Worm (Caenorhabditis elegans) whole organism, early embryonic: ENCODE measurements around the gene srbc-17.

Experiments used
- B0310.2 ChIP-seq: sonication (generic microtip); optimal IDR thresholded peaks from 2 replicates; lab custom pipeline; 2016; ENCODE audit warnings: mild to moderate bottlenecking, missing genetic modification characterization, missing compliant biosample characterization
- F13C5.2 ChIP-seq: sonication (generic microtip); optimal IDR thresholded peaks from 2 replicates; lab custom pipeline; 2017; ENCODE audit warnings: mild to moderate bottlenecking, missing genetic modification characterization, inconsistent platforms, missing compliant biosample characterization
- aly-1 ChIP-seq: sonication (generic microtip); optimal IDR thresholded peaks from 2 replicates; lab custom pipeline; 2016; ENCODE audit warnings: missing genetic modification characterization, missing compliant biosample characterization
- ama-1 ChIP-seq: fragments of 150-350 bp; optimal IDR thresholded peaks from 2 replicates; lab custom pipeline; 2014
- ceh-13 ChIP-seq: fragments of 200-800 bp; sonication (Bioruptor generic); optimal IDR thresholded peaks from 2 replicates; lab custom pipeline; 2018; ENCODE audit warnings: mild to moderate bottlenecking, missing genetic modification characterization, missing compliant biosample characterization
- ceh-36 ChIP-seq: sonication (generic microtip); optimal IDR thresholded peaks from 2 replicates; lab custom pipeline; 2016; ENCODE audit warnings: missing genetic modification characterization, inconsistent platforms, missing compliant biosample characterization
- ets-7 ChIP-seq: sonication (generic microtip); optimal IDR thresholded peaks from 2 replicates; lab custom pipeline; 2016; ENCODE audit warnings: missing genotype, missing genetic modification characterization, missing compliant biosample characterization
- flt-1 ChIP-seq: fragments of 200-800 bp; sonication (Bioruptor generic); IDR thresholded peaks from 2 replicates; pipeline ENCODE4 v1.3.6; 2022; ENCODE audit warnings: missing genetic modification characterization, missing compliant biosample characterization
- hmbx-1 ChIP-seq: sonication (generic microtip); optimal IDR thresholded peaks from 2 replicates; lab custom pipeline; 2016; ENCODE audit warnings: mild to moderate bottlenecking, missing genetic modification characterization, missing compliant biosample characterization
- hmg-4 ChIP-seq: fragments of 200-800 bp; sonication (Bioruptor generic); optimal IDR thresholded peaks from 2 replicates; lab custom pipeline; 2018; ENCODE audit warnings: mild to moderate bottlenecking, missing genetic modification characterization, missing compliant biosample characterization
- hnd-1 ChIP-seq: sonication (generic microtip); optimal IDR thresholded peaks from 2 replicates; lab custom pipeline; 2016; ENCODE audit warnings: missing genetic modification characterization, missing compliant biosample characterization
- pes-1 ChIP-seq: fragments of 200-800 bp; sonication (Bioruptor generic); IDR thresholded peaks from 2 replicates; pipeline ENCODE4 v1.3.6; 2022; ENCODE audit warnings: missing genetic modification reagents, missing genetic modification characterization, missing compliant biosample characterization
- scrt-1 ChIP-seq: fragments of 200-800 bp; sonication (Bioruptor generic); IDR thresholded peaks from 2 replicates; pipeline ENCODE4 v1.3.6; 2022; ENCODE audit warnings: missing genetic modification characterization, missing compliant biosample characterization
- sea-1 ChIP-seq: fragments of 200-800 bp; sonication (Bioruptor generic); conservative IDR thresholded peaks from 2 replicates; pipeline ENCODE4 v1.3.6; 2022; ENCODE audit warnings: missing genetic modification characterization, missing compliant biosample characterization
- tbx-11 ChIP-seq: fragments of 200-800 bp; sonication (Bioruptor generic); IDR thresholded peaks from 2 replicates; pipeline ENCODE4 v1.3.6; 2022; ENCODE audit warnings: missing genetic modification characterization, missing compliant biosample characterization
- tbx-37 ChIP-seq: fragments of 200-800 bp; sonication (Bioruptor generic); conservative IDR thresholded peaks from 2 replicates; pipeline ENCODE4 v1.3.6; 2022; ENCODE audit warnings: missing genetic modification reagents, missing genetic modification characterization, missing compliant biosample characterization
- tra-4 ChIP-seq: sonication (generic microtip); optimal IDR thresholded peaks from 2 replicates; lab custom pipeline; 2017; ENCODE audit warnings: missing genetic modification characterization, missing compliant biosample characterization

The srbc-17 gene

DNA sequence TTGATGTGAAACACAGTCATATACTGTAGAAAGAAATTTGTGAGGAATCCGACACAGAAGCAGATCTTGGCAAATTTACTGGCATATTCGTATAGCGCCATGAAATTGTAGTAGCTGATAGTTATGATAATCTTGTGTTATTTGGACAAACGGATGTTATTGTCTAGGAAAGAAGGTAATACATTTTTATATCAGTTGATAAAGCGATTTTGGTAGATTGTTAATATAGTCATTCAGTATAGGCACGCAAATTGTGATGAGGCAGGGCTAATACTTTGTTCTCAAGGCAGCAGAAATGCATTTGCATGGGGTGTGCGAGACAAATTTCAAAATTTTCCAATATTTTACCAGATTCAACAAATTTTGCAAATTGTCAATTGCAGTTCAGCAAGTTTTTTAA lies 31.5 kb upstream of the srbc-17 start, which contains the start of gene str-52:
Gene str-52, minus strand, starts transcription at position 101 of the 400 bp plus-strand sequence.
- TF ChIP-seq flt-1 (GFP tag; lab: Robert Waterston, UW), result no peak
- no peak for TF ChIP-seq hmg-4 (GFP tag; lab: Kevin White, UChicago)
- no peak for TF ChIP-seq ama-1 (lab: Kevin White, UChicago)
- TF ChIP-seq hnd-1 (tag; lab: Kevin White, UChicago), result no peak
- no peak for TF ChIP-seq scrt-1 (GFP tag; lab: Robert Waterston, UW)

DNA sequence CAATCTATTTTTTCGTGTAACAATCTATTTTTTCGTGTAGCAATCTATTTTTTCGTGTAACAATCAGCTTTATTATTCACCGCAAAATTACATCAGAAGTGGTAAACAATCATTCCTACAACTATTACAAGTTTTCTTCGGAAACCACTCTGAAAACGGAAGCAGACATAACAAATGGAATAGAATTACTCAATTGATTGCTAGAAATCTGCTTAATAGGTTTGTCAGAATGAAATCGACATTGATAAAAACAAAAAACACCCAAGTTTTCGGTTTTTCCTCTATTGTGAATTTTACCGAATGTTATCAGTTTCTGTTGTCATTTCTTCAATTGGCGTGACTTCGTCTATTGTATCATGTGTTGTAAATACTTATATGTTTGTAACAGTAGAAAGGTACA lies 30.7 kb upstream of the srbc-17 start, which contains the start of gene srbc-20:
Gene srbc-20, plus strand, starts transcription at position 301 of the 400 bp plus-strand sequence.
- TF ChIP-seq B0310.2 (tag; lab: Kevin White, UChicago), result no peak
- TF ChIP-seq aly-1 (tag; lab: Kevin White, UChicago), result no peak
- no peak for TF ChIP-seq ceh-13
- no peak for TF ChIP-seq hnd-1 (tag; lab: Kevin White, UChicago)
- TF ChIP-seq F13C5.2 (tag; lab: Kevin White, UChicago), result no peak
- TF ChIP-seq ceh-36 (tag; lab: Kevin White, UChicago), result no peak
- TF ChIP-seq scrt-1 (GFP tag; lab: Robert Waterston, UW), result no peak
- TF ChIP-seq ets-7 (tag; lab: Kevin White, UChicago), result no peak
- no peak for TF ChIP-seq sea-1 (GFP tag; lab: Robert Waterston, UW)
- TF ChIP-seq flt-1 (GFP tag; lab: Robert Waterston, UW), result no peak

DNA sequence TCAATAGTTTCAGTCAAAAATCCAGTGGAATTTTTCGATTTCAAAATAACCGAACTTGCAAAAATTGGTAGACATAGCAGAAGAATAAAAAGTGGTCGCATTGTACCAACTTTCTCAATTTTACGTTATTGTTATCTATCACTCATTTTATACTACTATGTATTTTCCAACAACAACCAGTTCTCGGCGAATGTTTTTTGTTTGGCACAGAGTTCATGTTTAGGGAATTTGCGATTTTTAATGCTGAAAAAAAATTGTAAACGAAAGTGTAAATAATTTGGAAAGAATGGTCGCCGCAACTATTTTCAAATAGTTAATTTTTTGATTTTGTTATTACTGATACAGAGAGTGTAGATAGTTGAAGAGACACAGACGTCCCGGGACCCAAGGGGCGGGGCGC lies 28.1 kb upstream of the srbc-17 start, which contains the start of gene C45H4.21:
Gene C45H4.21, minus strand, starts transcription at position 101 of the 400 bp plus-strand sequence.
- TF ChIP-seq ceh-36 (tag; lab: Kevin White, UChicago) (no peak), F13C5.2 (tag; lab: Kevin White, UChicago) (no peak), aly-1 (tag; lab: Kevin White, UChicago) (no peak), ets-7 (tag; lab: Kevin White, UChicago) (no peak), tbx-37 (GFP tag; lab: Robert Waterston, UW) (no peak), ceh-13 (no peak), hmbx-1 (tag; lab: Kevin White, UChicago) (no peak), tra-4 (tag; lab: Kevin White, UChicago) (no peak), hmg-4 (GFP tag; lab: Kevin White, UChicago) (no peak), hnd-1 (tag; lab: Kevin White, UChicago) (no peak), pes-1 (GFP tag; lab: Robert Waterston, UW) (no peak), sea-1 (GFP tag; lab: Robert Waterston, UW) (no peak), flt-1 (GFP tag; lab: Robert Waterston, UW) (no peak), tbx-11 (GFP tag; lab: Robert Waterston, UW) (no peak), ama-1 (lab: Kevin White, UChicago) (no peak), scrt-1 (GFP tag; lab: Robert Waterston, UW) (no peak)

DNA sequence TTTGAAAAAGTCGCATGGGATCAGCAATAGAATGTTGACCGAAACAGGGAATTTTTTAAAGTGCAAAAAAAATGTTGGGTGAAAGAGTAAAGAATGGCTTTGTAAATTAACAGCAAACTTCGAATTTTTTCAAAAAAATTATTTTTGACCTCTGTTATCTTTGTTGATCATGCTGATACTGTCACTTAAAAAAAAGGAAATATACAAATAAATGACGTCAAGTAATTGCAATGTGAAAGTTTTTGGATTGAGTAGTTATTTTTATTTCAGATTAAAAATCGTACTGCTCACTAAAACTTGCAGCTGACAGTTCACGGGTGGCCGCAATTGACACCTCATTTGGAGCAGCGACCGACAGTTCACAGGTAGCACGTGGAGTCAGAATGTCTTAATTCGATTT lies 26.6 kb upstream of the srbc-17 start, which contains the start of gene C45H4.13:
Gene C45H4.13, minus strand, starts transcription at position 101 of the 400 bp plus-strand sequence.
- no peak for TF ChIP-seq ceh-13
- no peak for TF ChIP-seq F13C5.2 (tag; lab: Kevin White, UChicago)
- no peak for TF ChIP-seq tbx-11 (GFP tag; lab: Robert Waterston, UW)
- TF ChIP-seq tra-4 (tag; lab: Kevin White, UChicago), result no peak
- TF ChIP-seq sea-1 (GFP tag; lab: Robert Waterston, UW), result no peak
- no peak for TF ChIP-seq tbx-37 (GFP tag; lab: Robert Waterston, UW)
- TF ChIP-seq ets-7 (tag; lab: Kevin White, UChicago), result no peak
- no peak for TF ChIP-seq hnd-1 (tag; lab: Kevin White, UChicago)
- TF ChIP-seq B0310.2 (tag; lab: Kevin White, UChicago), result no peak
- TF ChIP-seq pes-1 (GFP tag; lab: Robert Waterston, UW), result no peak
- TF ChIP-seq hmg-4 (GFP tag; lab: Kevin White, UChicago), result no peak
- TF ChIP-seq flt-1 (GFP tag; lab: Robert Waterston, UW), result no peak

DNA sequence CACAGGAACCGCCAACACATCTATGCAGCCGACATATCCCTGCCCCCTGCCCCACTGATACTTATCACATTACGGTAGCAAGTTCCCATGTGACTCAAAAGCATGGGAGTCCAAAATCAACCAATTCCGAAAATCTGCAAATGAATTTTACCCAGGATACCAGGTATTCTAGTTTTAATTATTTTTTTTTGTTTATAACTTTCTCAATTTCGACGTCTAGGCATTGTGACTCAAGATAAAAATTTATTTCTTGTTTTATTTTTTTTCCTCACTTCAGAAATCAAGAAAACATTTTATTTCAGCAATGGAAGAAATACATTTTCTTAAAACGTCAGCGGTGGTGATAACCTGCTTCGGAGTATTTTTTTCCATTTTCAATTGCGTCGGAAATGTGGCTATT lies 26.1 kb upstream of the srbc-17 start, which contains the start of gene srbc-24:
Gene srbc-24, plus strand, starts transcription at position 301 of the 400 bp plus-strand sequence.
- TF ChIP-seq hmg-4 (GFP tag; lab: Kevin White, UChicago) (no peak), ceh-36 (tag; lab: Kevin White, UChicago) (no peak), ceh-13 (no peak), aly-1 (tag; lab: Kevin White, UChicago) (no peak), tra-4 (tag; lab: Kevin White, UChicago) (no peak), hmbx-1 (tag; lab: Kevin White, UChicago) (no peak), tbx-11 (GFP tag; lab: Robert Waterston, UW) (no peak), pes-1 (GFP tag; lab: Robert Waterston, UW) (no peak), ets-7 (tag; lab: Kevin White, UChicago) (no peak), flt-1 (GFP tag; lab: Robert Waterston, UW) (no peak), hnd-1 (tag; lab: Kevin White, UChicago) (no peak), tbx-37 (GFP tag; lab: Robert Waterston, UW) (no peak), ama-1 (lab: Kevin White, UChicago) (no peak), sea-1 (GFP tag; lab: Robert Waterston, UW) (no peak), F13C5.2 (tag; lab: Kevin White, UChicago) (no peak), scrt-1 (GFP tag; lab: Robert Waterston, UW) (no peak), B0310.2 (tag; lab: Kevin White, UChicago) (no peak)

DNA sequence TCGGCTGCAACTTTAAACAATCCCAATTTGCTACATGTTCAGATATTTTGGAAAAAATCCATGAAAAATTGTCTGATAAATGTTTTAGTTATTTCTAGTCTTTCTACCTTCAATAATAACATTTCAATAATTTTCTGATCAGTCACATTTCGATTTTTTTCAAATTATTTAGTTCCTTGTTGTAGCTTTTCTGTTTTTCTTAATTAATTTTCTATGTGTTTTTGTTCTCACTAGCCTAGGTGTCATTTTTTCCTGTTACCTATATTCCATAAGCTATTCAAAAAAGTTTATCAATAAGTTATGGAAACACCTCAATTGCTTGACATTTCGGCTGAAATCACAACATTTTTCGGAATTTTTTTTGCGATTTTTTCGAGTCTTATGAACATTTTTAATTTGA lies 24.2 kb upstream of the srbc-17 start, which contains the start of gene srbc-23:
Gene srbc-23, plus strand, starts transcription at position 301 of the 400 bp plus-strand sequence.
- no peak for TF ChIP-seq tbx-37 (GFP tag; lab: Robert Waterston, UW)
- TF ChIP-seq aly-1 (tag; lab: Kevin White, UChicago), result no peak
- TF ChIP-seq flt-1 (GFP tag; lab: Robert Waterston, UW), result no peak
- no peak for TF ChIP-seq scrt-1 (GFP tag; lab: Robert Waterston, UW)
- TF ChIP-seq ceh-36 (tag; lab: Kevin White, UChicago), result no peak
- TF ChIP-seq ceh-13, result no peak
- TF ChIP-seq B0310.2 (tag; lab: Kevin White, UChicago), result no peak
- TF ChIP-seq sea-1 (GFP tag; lab: Robert Waterston, UW), result no peak
- no peak for TF ChIP-seq pes-1 (GFP tag; lab: Robert Waterston, UW)
- TF ChIP-seq hmbx-1 (tag; lab: Kevin White, UChicago), result no peak
- no peak for TF ChIP-seq ama-1 (lab: Kevin White, UChicago)
- TF ChIP-seq hnd-1 (tag; lab: Kevin White, UChicago), result no peak
- TF ChIP-seq F13C5.2 (tag; lab: Kevin White, UChicago), result no peak
